Worm (Caenorhabditis elegans): ENCODE measurements around the gene prmt-4.

ce11 chrIV:558735-559284 is 44.6 kb downstream of the prmt-4 start, which contains the start of gene efn-4:
- TF ChIP-seq unc-39 (tag; optimal IDR thresholded peaks at IDR 0.05): no peak
- no peak for TF ChIP-seq ceh-82 (tag; optimal IDR thresholded peaks at IDR 0.05)
- TF ChIP-seq skn-1 (tag; optimal IDR thresholded peaks at IDR 0.05): no peak
- TF ChIP-seq ama-1 (optimal IDR thresholded peaks at IDR 0.05): no peak
- TF ChIP-seq lin-39 (tag; optimal IDR thresholded peaks at IDR 0.05): no peak
- TF ChIP-seq nhr-43 (tag; optimal IDR thresholded peaks at IDR 0.05; ENCODE audit: poor library complexity, severe bottlenecking): no peak
- no peak for TF ChIP-seq nhr-237 (tag; optimal IDR thresholded peaks at IDR 0.05)
- no peak for TF ChIP-seq nhr-77 (tag; optimal IDR thresholded peaks at IDR 0.05)
- no peak for TF ChIP-seq elt-2 (tag; optimal IDR thresholded peaks at IDR 0.05)
- no peak for TF ChIP-seq mdl-1 (tag; optimal IDR thresholded peaks at IDR 0.05)
- TF ChIP-seq elt-3 (tag; optimal IDR thresholded peaks at IDR 0.05): no peak
- TF ChIP-seq pha-4 (tag; optimal IDR thresholded peaks at IDR 0.05): no peak
- no peak for TF ChIP-seq ztf-11 (tag; optimal IDR thresholded peaks at IDR 0.05)
- TF ChIP-seq zag-1 (tag; optimal IDR thresholded peaks at IDR 0.05): no peak

All from whole organism, L3 larva.